Worm (Caenorhabditis elegans): ENCODE results near the gene K07C11.10.

- TF ChIP-seq ceh-9 (tag; optimal IDR thresholded peaks at IDR 0.05): no peak
- no peak for TF ChIP-seq tbx-2 (tag; optimal IDR thresholded peaks at IDR 0.05)
- TF ChIP-seq mml-1 (tag; optimal IDR thresholded peaks at IDR 0.05): no peak
- TF ChIP-seq mdl-1 (tag; optimal IDR thresholded peaks at IDR 0.05): no peak
- no peak for TF ChIP-seq ztf-11 (tag; optimal IDR thresholded peaks at IDR 0.05)
- TF ChIP-seq ztf-4 (tag; optimal IDR thresholded peaks at IDR 0.05): no peak
- no peak for TF ChIP-seq R02D3.7 (tag; optimal IDR thresholded peaks at IDR 0.05)
- TF ChIP-seq ama-1 (optimal IDR thresholded peaks at IDR 0.05): no peak
- no peak for TF ChIP-seq fkh-10 (GFP tag; optimal IDR thresholded peaks at IDR 0.05)
These were observed 18.7 kb upstream of the K07C11.10 start, which contains the start of gene C16D9.5 for ce11 chrV:8245457-8245856.

All from whole organism, L3 larva.